Worm (Caenorhabditis elegans): ENCODE data around the gene czw-1.

DNA sequence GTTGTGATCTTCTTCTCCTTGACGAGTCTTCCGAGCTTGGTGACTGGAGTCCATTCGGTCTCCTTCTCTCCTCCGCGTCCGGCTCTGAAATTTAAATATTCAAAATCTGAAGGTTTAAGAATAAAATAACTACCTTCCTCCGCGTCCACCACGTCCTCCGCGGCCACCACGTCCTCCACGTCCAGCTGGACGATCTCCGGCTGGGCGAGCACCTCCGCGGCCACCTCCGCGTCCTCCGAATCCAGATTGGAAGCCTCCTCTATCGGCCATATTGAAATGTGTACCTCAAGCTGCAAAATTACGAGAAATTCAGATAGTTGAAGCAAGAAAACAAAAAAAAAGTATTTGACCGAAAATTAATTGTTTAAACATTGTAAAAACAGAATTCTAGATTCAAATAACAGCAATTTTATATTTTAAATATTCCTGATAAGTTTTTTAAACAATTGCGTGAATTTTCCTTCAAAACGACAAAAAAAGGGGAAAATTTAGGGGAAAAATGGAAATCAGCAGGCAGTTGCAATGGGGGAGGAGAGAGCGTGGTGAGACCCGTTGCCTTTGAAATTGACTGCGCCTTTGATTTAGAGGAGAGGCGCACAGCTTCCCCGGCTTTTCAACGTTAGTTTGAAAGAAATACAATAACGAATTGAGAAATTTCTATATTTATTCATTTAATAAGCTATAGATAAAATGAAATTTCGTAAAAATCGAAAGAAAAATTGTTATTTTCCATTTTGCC, 20.4 kb downstream of the czw-1 start, which contains the start of gene rps-2:
- TF ChIP-seq ama-1 (optimal IDR thresholded peaks at IDR 0.05) (no peak), nhr-237 (tag; optimal IDR thresholded peaks at IDR 0.05) (no peak), dve-1 (tag; optimal IDR thresholded peaks at IDR 0.05; ENCODE audit: insufficient read depth) (no peak), zag-1 (tag; optimal IDR thresholded peaks at IDR 0.05) (no peak), pha-4 (GFP tag; IDR thresholded peaks at IDR 0.05) (0 out of 2 replicates have a peak, but pooled peaks have one; percentile 20), pha-4 (tag; optimal IDR thresholded peaks at IDR 0.05) (no peak), ceh-20 (GFP tag; IDR thresholded peaks at IDR 0.05) (no peak), arid-1 (GFP tag; conservative IDR thresholded peaks at IDR 0.05) (no peak), nhr-76 (tag; optimal IDR thresholded peaks at IDR 0.05) (no peak)

All from whole organism, L4 larva.